Worm (Caenorhabditis elegans) whole organism, L2 larva: ENCODE results near the gene clec-233.

Experiments used
- C34F6.9 ChIP-seq: fragments of 150-350 bp; optimal IDR thresholded peaks from 2 replicates; lab custom pipeline; 2014; ENCODE audit warnings: missing biosample characterization, missing genetic modification characterization
- F13H6.1 ChIP-seq: sonication (generic microtip); optimal IDR thresholded peaks from 2 replicates; lab custom pipeline; 2016; ENCODE audit warnings: missing genetic modification characterization, missing compliant biosample characterization
- R02D3.7 ChIP-seq: fragments of 150-350 bp; optimal IDR thresholded peaks from 2 replicates; lab custom pipeline; 2014; ENCODE audit warnings: missing biosample characterization, missing genetic modification characterization
- Y55F3AM.14 ChIP-seq: fragments of 200-800 bp; sonication (Bioruptor generic); optimal IDR thresholded peaks from 2 replicates; lab custom pipeline; 2018; ENCODE audit warnings: mild to moderate bottlenecking, missing genetic modification characterization, missing compliant biosample characterization
- ZK546.5 ChIP-seq: sonication (generic microtip); optimal IDR thresholded peaks from 2 replicates; lab custom pipeline; 2017; ENCODE audit warnings: missing biosample characterization, missing genetic modification characterization
- alr-1 ChIP-seq: fragments of 150-350 bp; optimal IDR thresholded peaks from 2 replicates; lab custom pipeline; 2014; ENCODE audit warnings: missing biosample characterization, missing genetic modification characterization
- aly-2 ChIP-seq: fragments of 150-350 bp; optimal IDR thresholded peaks from 2 replicates; lab custom pipeline; 2014; ENCODE audit warnings: missing biosample characterization, missing genetic modification characterization
- ama-1 ChIP-seq: fragments of 150-350 bp; optimal IDR thresholded peaks from 2 replicates; lab custom pipeline; 2018; ENCODE audit warnings: inconsistent platforms
- blmp-1 ChIP-seq: sonication (generic microtip); optimal IDR thresholded peaks from 2 replicates; lab custom pipeline; 2017; ENCODE audit warnings: missing genetic modification characterization, mild to moderate bottlenecking, missing compliant biosample characterization, antibody characterized with exemption, moderate library complexity; ENCODE audit not compliant: insufficient read depth
- ceh-16 ChIP-seq: fragments of 150-350 bp; optimal IDR thresholded peaks from 2 replicates; lab custom pipeline; 2014; ENCODE audit warnings: missing biosample characterization, missing genetic modification characterization
- ceh-82 ChIP-seq: fragments of 150-350 bp; optimal IDR thresholded peaks from 2 replicates; lab custom pipeline; 2014; ENCODE audit warnings: missing biosample characterization, missing genetic modification characterization
- crh-2 ChIP-seq: sonication (generic microtip); optimal IDR thresholded peaks from 2 replicates; lab custom pipeline; 2017; ENCODE audit warnings: missing biosample characterization, missing genetic modification characterization
- dmd-4 ChIP-seq: sonication (generic microtip); optimal IDR thresholded peaks from 2 replicates; lab custom pipeline; 2017; ENCODE audit warnings: missing biosample characterization, missing genetic modification characterization
- egl-27 ChIP-seq: sonication (generic microtip); optimal IDR thresholded peaks from 3 replicates; lab custom pipeline; 2017; ENCODE audit warnings: missing biosample characterization, missing genetic modification reagents, missing genetic modification characterization
- elt-1 ChIP-seq: fragments of 150-350 bp; optimal IDR thresholded peaks from 2 replicates; lab custom pipeline; 2014; ENCODE audit warnings: missing biosample characterization, missing genetic modification characterization
- elt-3 ChIP-seq: sonication (generic microtip); optimal IDR thresholded peaks from 2 replicates; lab custom pipeline; 2017; ENCODE audit warnings: missing biosample characterization, missing genetic modification characterization
- fos-1 ChIP-seq: fragments of 150-350 bp; optimal IDR thresholded peaks from 2 replicates; lab custom pipeline; 2014; ENCODE audit warnings: missing biosample characterization, missing genetic modification characterization
- gmeb-1 ChIP-seq: fragments of 150-350 bp; optimal IDR thresholded peaks from 2 replicates; lab custom pipeline; 2014; ENCODE audit warnings: missing biosample characterization, missing genetic modification characterization
- lin-11 ChIP-seq: fragments of 150-350 bp; sonication (generic microtip); optimal IDR thresholded peaks from 2 replicates; lab custom pipeline; 2014; ENCODE audit warnings: missing biosample characterization, missing genetic modification characterization, inconsistent platforms, mixed read lengths
- lin-13 ChIP-seq: fragments of 150-350 bp; optimal IDR thresholded peaks from 2 replicates; lab custom pipeline; 2014; ENCODE audit warnings: missing biosample characterization, missing genetic modification reagents, missing genetic modification characterization
- lin-39 ChIP-seq: fragments of 150-350 bp; optimal IDR thresholded peaks from 2 replicates; lab custom pipeline; 2014; ENCODE audit warnings: missing biosample characterization, missing genetic modification reagents, missing genetic modification characterization
- mab-5 ChIP-seq: fragments of 150-350 bp; optimal IDR thresholded peaks from 2 replicates; lab custom pipeline; 2014; ENCODE audit warnings: missing biosample characterization, missing genetic modification characterization
- mbf-1 ChIP-seq: sonication (generic microtip); optimal IDR thresholded peaks from 2 replicates; lab custom pipeline; 2017; ENCODE audit warnings: missing biosample characterization, missing genetic modification characterization
- mdl-1 ChIP-seq, 2 experiments: fragments of 150-350 bp in 1 of 2; sonication (generic microtip) in 1 of 2; optimal IDR thresholded peaks; 2 replicates each; lab custom pipeline; 2017; ENCODE audit warnings: missing biosample characterization in 2 of 2, missing genetic modification characterization in 2 of 2
- nhr-11 ChIP-seq: fragments of 150-350 bp; optimal IDR thresholded peaks from 2 replicates; lab custom pipeline; 2014; ENCODE audit warnings: missing biosample characterization, missing genetic modification characterization
- nhr-129 ChIP-seq: fragments of 150-350 bp; optimal IDR thresholded peaks from 2 replicates; lab custom pipeline; 2014; ENCODE audit warnings: missing biosample characterization, missing genetic modification characterization
- nhr-21 ChIP-seq: fragments of 150-350 bp; optimal IDR thresholded peaks from 2 replicates; lab custom pipeline; 2014; ENCODE audit warnings: missing biosample characterization, missing genetic modification characterization
- nhr-23 ChIP-seq: fragments of 150-350 bp; optimal IDR thresholded peaks from 2 replicates; lab custom pipeline; 2014; ENCODE audit warnings: missing biosample characterization, missing genetic modification reagents, missing genetic modification characterization
- nhr-237 ChIP-seq: fragments of 150-350 bp; optimal IDR thresholded peaks from 2 replicates; lab custom pipeline; 2014; ENCODE audit warnings: missing biosample characterization, missing genetic modification characterization
- nhr-25 ChIP-seq: fragments of 150-350 bp; sonication (generic microtip); optimal IDR thresholded peaks from 3 replicates; lab custom pipeline; 2014; ENCODE audit warnings: missing biosample characterization, missing genetic modification characterization
- nhr-77 ChIP-seq: fragments of 150-350 bp; optimal IDR thresholded peaks from 2 replicates; lab custom pipeline; 2014; ENCODE audit warnings: missing biosample characterization, missing genetic modification characterization
- peb-1 ChIP-seq: fragments of 150-350 bp; optimal IDR thresholded peaks from 2 replicates; lab custom pipeline; 2014; ENCODE audit warnings: missing biosample characterization, missing genetic modification characterization
- skn-1 ChIP-seq: sonication (generic microtip); optimal IDR thresholded peaks from 2 replicates; lab custom pipeline; 2017; ENCODE audit warnings: missing biosample characterization, missing genetic modification characterization
- sma-3 ChIP-seq: sonication (generic microtip); optimal IDR thresholded peaks from 2 replicates; lab custom pipeline; 2016; ENCODE audit warnings: missing genetic modification reagents, missing genetic modification characterization, missing compliant biosample characterization
- snpc-4 ChIP-seq: fragments of 150-350 bp; optimal IDR thresholded peaks from 2 replicates; lab custom pipeline; 2014; ENCODE audit warnings: missing biosample characterization, missing genetic modification characterization
- unc-55 ChIP-seq: fragments of 150-350 bp; sonication (generic microtip); optimal IDR thresholded peaks from 3 replicates; lab custom pipeline; 2014; ENCODE audit warnings: missing biosample characterization, missing genetic modification reagents, missing genetic modification characterization
- unc-62 ChIP-seq: fragments of 150-350 bp; optimal IDR thresholded peaks from 2 replicates; lab custom pipeline; 2014; ENCODE audit warnings: missing biosample characterization, missing genetic modification reagents, missing genetic modification characterization
- ztf-1 ChIP-seq: fragments of 200-800 bp; sonication (Bioruptor generic); conservative IDR thresholded peaks from 2 replicates; pipeline ENCODE4 v1.3.6; 2022; ENCODE audit warnings: missing genetic modification characterization, missing compliant biosample characterization
- ztf-11 ChIP-seq: sonication (generic microtip); optimal IDR thresholded peaks from 2 replicates; lab custom pipeline; 2017; ENCODE audit warnings: missing biosample characterization, missing genetic modification characterization
- ztf-4 ChIP-seq: fragments of 150-350 bp; optimal IDR thresholded peaks from 2 replicates; lab custom pipeline; 2014; ENCODE audit warnings: missing biosample characterization, missing genetic modification characterization

clec-233 gene

ce11 chrV:16233624-16234023 is at the start of gene clec-233:
TSS of gene clec-233 (plus strand) at chrV:16233924.
- no peak for TF ChIP-seq nhr-129 (tag; lab: Kevin White, UChicago)
- TF ChIP-seq ztf-11 (tag; lab: Kevin White, UChicago) = no peak

ce11 chrV:16190485-16190884 is 43.2 kb upstream of the clec-233 start, which contains the start of gene srh-281:
TSS of gene srh-281 (plus strand) at chrV:16190785.
- TF ChIP-seq fos-1 (tag; lab: Kevin White, UChicago) = no peak
- TF ChIP-seq elt-3 (tag; lab: Kevin White, UChicago) = no peak
- no peak for TF ChIP-seq C34F6.9 (tag; lab: Kevin White, UChicago)
- no peak for TF ChIP-seq sma-3
- no peak for TF ChIP-seq crh-2
- no peak for TF ChIP-seq snpc-4 (tag; lab: Kevin White, UChicago)

DNA sequence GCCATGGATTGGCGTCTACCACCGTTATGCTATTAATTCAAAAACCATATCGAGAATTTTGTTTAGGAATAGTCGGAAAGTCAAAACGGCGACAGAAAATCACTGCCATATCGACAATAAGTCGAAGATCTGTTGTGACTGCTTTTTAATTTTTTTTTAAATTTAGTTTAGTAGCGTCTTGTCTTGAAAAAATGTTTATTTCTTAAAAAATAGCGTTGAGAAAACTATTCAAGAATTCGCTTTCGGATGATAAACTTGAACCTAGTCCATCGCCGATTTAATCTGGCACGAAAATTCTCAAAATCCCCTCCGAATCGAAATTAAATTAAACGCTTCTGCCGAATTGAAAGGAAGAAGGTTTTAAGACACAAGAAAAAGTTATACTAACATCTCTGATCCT is 41.6 kb upstream of the clec-233 start, which contains the start of gene srh-279:
Gene srh-279, plus strand, starts transcription at position 301 of the 400 bp plus-strand sequence.
- no peak for TF ChIP-seq mdl-1 (tag; optimal IDR thresholded peaks at IDR 0.05; lab: Kevin White, UChicago)
- no peak for TF ChIP-seq nhr-11 (tag; lab: Kevin White, UChicago)
- no peak for TF ChIP-seq ztf-1
- TF ChIP-seq nhr-23 (tag; lab: Kevin White, UChicago) = no peak
- no peak for TF ChIP-seq mab-5 (tag; lab: Kevin White, UChicago)
- TF ChIP-seq sma-3 = no peak
- no peak for TF ChIP-seq R02D3.7 (tag; lab: Kevin White, UChicago)
- TF ChIP-seq C34F6.9 (tag; lab: Kevin White, UChicago) = no peak
- TF ChIP-seq snpc-4 (tag; lab: Kevin White, UChicago) = no peak
- TF ChIP-seq unc-55 (GFP tag; lab: Kevin White, UChicago) = no peak
- no peak for TF ChIP-seq lin-11
- TF ChIP-seq elt-1 = no peak
- no peak for TF ChIP-seq lin-13 (GFP tag; lab: Kevin White, UChicago)
- TF ChIP-seq ceh-82 = no peak
- TF ChIP-seq nhr-21 (tag; lab: Kevin White, UChicago) = no peak
- no peak for TF ChIP-seq ceh-16 (tag; lab: Kevin White, UChicago)
- TF ChIP-seq crh-2 = no peak
- no peak for TF ChIP-seq dmd-4 (tag; lab: Kevin White, UChicago)
- no peak for TF ChIP-seq F13H6.1 (tag; lab: Kevin White, UChicago)
- TF ChIP-seq nhr-25 (tag; lab: Kevin White, UChicago) = no peak

DNA sequence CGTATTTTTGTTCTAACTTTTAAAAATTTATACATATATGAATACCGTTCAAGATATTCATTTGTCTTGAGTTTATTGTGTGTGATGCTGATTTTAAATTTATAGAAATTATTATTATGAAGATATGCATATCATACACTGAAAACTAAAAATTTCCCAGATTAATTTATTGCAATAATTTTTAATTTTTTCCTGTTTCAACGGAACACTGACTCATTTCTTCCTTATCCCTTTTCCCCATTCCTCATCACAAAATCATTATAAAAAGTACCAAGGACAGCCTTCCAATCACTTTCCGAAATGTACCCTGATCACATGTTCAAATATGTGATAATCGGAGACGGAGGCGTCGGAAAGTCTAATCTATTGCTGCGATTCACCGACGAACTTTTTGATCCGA is 39.1 kb upstream of the clec-233 start, which contains the start of gene rabr-4:
Gene rabr-4, plus strand, starts transcription at position 301 of the 400 bp plus-strand sequence.
- TF ChIP-seq ztf-1 (no peak), mab-5 (tag; lab: Kevin White, UChicago) (no peak), lin-13 (GFP tag; lab: Kevin White, UChicago) (no peak), peb-1 (tag; lab: Kevin White, UChicago) (no peak), ztf-11 (tag; lab: Kevin White, UChicago) (no peak), nhr-77 (tag; lab: Kevin White, UChicago) (no peak), Y55F3AM.14 (GFP tag; lab: Kevin White, UChicago) (no peak), fos-1 (tag; lab: Kevin White, UChicago) (no peak), gmeb-1 (no peak), elt-1 (no peak), ama-1 (lab: Kevin White, UChicago) (no peak), C34F6.9 (tag; lab: Kevin White, UChicago) (no peak), alr-1 (tag; lab: Kevin White, UChicago) (no peak), aly-2 (tag; lab: Kevin White, UChicago) (no peak), nhr-21 (tag; lab: Kevin White, UChicago) (no peak), nhr-129 (tag; lab: Kevin White, UChicago) (no peak), ZK546.5 (tag; lab: Kevin White, UChicago) (no peak), skn-1 (tag; lab: Kevin White, UChicago) (no peak), unc-55 (GFP tag; lab: Kevin White, UChicago) (no peak), egl-27 (tag; lab: Kevin White, UChicago) (no peak)

DNA sequence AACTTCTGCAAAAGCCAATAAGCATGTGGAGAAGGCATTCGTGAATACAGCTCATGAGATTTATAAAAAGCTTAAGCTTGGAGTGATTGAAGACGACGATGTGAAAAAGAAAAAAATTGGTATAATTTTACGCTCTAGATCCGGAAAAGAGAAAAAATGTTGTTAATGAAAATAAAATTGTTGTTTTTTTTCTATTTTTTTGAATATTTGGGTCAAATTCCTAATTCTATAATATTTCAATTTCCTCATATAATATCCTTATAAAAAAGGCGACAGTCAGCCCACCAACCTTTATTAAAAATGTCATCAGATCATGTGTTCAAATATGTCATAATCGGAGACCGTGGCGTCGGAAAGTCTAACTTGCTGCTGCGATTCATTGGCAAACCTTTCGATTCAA is 38.3 kb upstream of the clec-233 start, which contains the start of gene rabr-3:
Gene rabr-3, plus strand, starts transcription at position 301 of the 400 bp plus-strand sequence.
- TF ChIP-seq mbf-1 (tag; lab: Kevin White, UChicago) (no peak), fos-1 (tag; lab: Kevin White, UChicago) (no peak), blmp-1 (tag; lab: Kevin White, UChicago) (no peak), mdl-1 (tag; optimal IDR thresholded peaks at IDR 0.05; lab: Kevin White, UChicago) (no peak), aly-2 (tag; lab: Kevin White, UChicago) (no peak), dmd-4 (tag; lab: Kevin White, UChicago) (no peak), lin-39 (tag; lab: Kevin White, UChicago) (no peak), nhr-237 (tag; lab: Kevin White, UChicago) (no peak), ztf-4 (tag; lab: Kevin White, UChicago) (no peak), mab-5 (tag; lab: Kevin White, UChicago) (no peak), sma-3 (no peak), F13H6.1 (tag; lab: Kevin White, UChicago) (no peak), nhr-77 (tag; lab: Kevin White, UChicago) (no peak), ZK546.5 (tag; lab: Kevin White, UChicago) (no peak), ztf-1 (no peak), unc-62 (GFP tag; lab: Kevin White, UChicago) (no peak), R02D3.7 (tag; lab: Kevin White, UChicago) (no peak)
